Fruit fly (Drosophila melanogaster) whole organism, adult: ENCODE results near the gene Ipp.

Experiments
- CG12768 ChIP-seq: fragments of 200-800 bp; sonication (Bioruptor generic); optimal IDR thresholded peaks from 2 replicates; lab custom pipeline; 2017; ENCODE audit warnings: missing biosample characterization, missing genetic modification characterization, mild to moderate bottlenecking, moderate library complexity, missing genetic modification reagents
- CG14711 ChIP-seq: fragments of 200-800 bp; sonication (Bioruptor generic); optimal IDR thresholded peaks from 2 replicates; lab custom pipeline; 2018; ENCODE audit warnings: missing biosample characterization, mild to moderate bottlenecking, missing genetic modification characterization, moderate library complexity
- CG5204 ChIP-seq: fragments of 200-800 bp; sonication (Bioruptor generic); optimal IDR thresholded peaks from 2 replicates; lab custom pipeline; 2016; ENCODE audit warnings: missing biosample characterization, missing genetic modification characterization
- CG7101 ChIP-seq: fragments of 200-800 bp; sonication (Bioruptor generic); optimal IDR thresholded peaks from 2 replicates; lab custom pipeline; 2018; ENCODE audit warnings: missing biosample characterization, mild to moderate bottlenecking, missing genetic modification characterization, moderate library complexity
- Crg-1 ChIP-seq: fragments of 200-800 bp; sonication (Bioruptor generic); optimal IDR thresholded peaks from 2 replicates; lab custom pipeline; 2016; ENCODE audit warnings: missing biosample characterization, missing genetic modification characterization
- Hr96 ChIP-seq: fragments of 200-800 bp; sonication (Bioruptor generic); optimal IDR thresholded peaks from 2 replicates; lab custom pipeline; 2016; ENCODE audit warnings: missing biosample characterization, missing genetic modification characterization
- Mnt ChIP-seq: fragments of 200-800 bp; sonication (Bioruptor generic); optimal IDR thresholded peaks from 2 replicates; lab custom pipeline; 2016; ENCODE audit warnings: missing biosample characterization, mild to moderate bottlenecking, missing genetic modification characterization
- bab1 ChIP-seq: fragments of 200-800 bp; sonication (Bioruptor generic); optimal IDR thresholded peaks from 3 replicates; lab custom pipeline; 2019; ENCODE audit warnings: missing biosample characterization, mild to moderate bottlenecking, missing genetic modification characterization, moderate library complexity
- cic ChIP-seq: fragments of 200-800 bp; sonication (Bioruptor generic); optimal IDR thresholded peaks from 2 replicates; lab custom pipeline; 2017; ENCODE audit warnings: missing biosample characterization, mild to moderate bottlenecking, missing genetic modification characterization, moderate library complexity
- kay ChIP-seq: fragments of 200-800 bp; sonication (Bioruptor generic); peaks from one replicate; lab custom pipeline; 2016; ENCODE audit warnings: missing biosample characterization, missing genetic modification characterization, borderline replicate concordance
- pad ChIP-seq: fragments of 200-800 bp; sonication (Bioruptor generic); optimal IDR thresholded peaks from 3 replicates; lab custom pipeline; 2017; ENCODE audit warnings: missing biosample characterization, missing genetic modification characterization, mild to moderate bottlenecking, moderate library complexity, missing genetic modification reagents
- tj ChIP-seq: fragments of 200-800 bp; sonication (Bioruptor generic); optimal IDR thresholded peaks from 3 replicates; lab custom pipeline; 2017; ENCODE audit warnings: missing biosample characterization, mild to moderate bottlenecking, missing genetic modification characterization, moderate library complexity

- TF ChIP-seq CG7101 (tag; lab: Kevin White, UChicago) (no peak), kay (GFP tag; lab: Kevin White, UChicago) (no peak), tj (GFP tag; lab: Kevin White, UChicago) (no peak), CG14711 (tag; lab: Kevin White, UChicago) (no peak), Mnt (no peak), bab1 (GFP tag; lab: Kevin White, UChicago) (no peak), pad (no peak), Crg-1 (GFP tag; lab: Kevin White, UChicago) (no peak), CG5204 (GFP tag; lab: Kevin White, UChicago) (no peak), CG12768 (GFP tag; lab: Kevin White, UChicago) (no peak), cic (GFP tag; lab: Kevin White, UChicago) (no peak), Hr96 (GFP tag; lab: Kevin White, UChicago) (no peak)
Observed at dm6 chr3R:13989453-13989852, 30.9 kb downstream of the Ipp start.
